Worm (Caenorhabditis elegans): ENCODE results near the gene unc-36.

- TF ChIP-seq ref-1 (GFP tag; conservative IDR thresholded peaks at IDR 0.05): no peak
- no peak for TF ChIP-seq T22C8.4 (GFP tag; IDR thresholded peaks at IDR 0.05)
Measured at ce11 chrIII:8158140-8158786, 42.8 kb downstream of the unc-36 start, which contains the start of gene atg-13.

Data from whole organism, midembryonic.